Fruit fly (Drosophila melanogaster) Kc167 (cell line): Measurements from ENCODE around the gene Acbp3.

Experiments used
- Myc ChIP-seq: fragments of >200 bp; optimal IDR thresholded peaks from 2 replicates; lab custom pipeline; 2017; ENCODE audit warnings: missing external identifiers
- Sin3A ChIP-seq: fragments of >200 bp; optimal IDR thresholded peaks from 2 replicates; lab custom pipeline; 2018; ENCODE audit warnings: missing external identifiers
- h ChIP-seq: fragments of >200 bp; optimal IDR thresholded peaks from 3 replicates; lab custom pipeline; 2018; ENCODE audit warnings: missing external identifiers
- insv ChIP-seq: fragments of >200 bp; optimal IDR thresholded peaks from 3 replicates; lab custom pipeline; 2018; ENCODE audit warnings: missing external identifiers
- psq ChIP-seq: fragments of >200 bp; optimal IDR thresholded peaks from 2 replicates; lab custom pipeline; 2017; ENCODE audit warnings: missing external identifiers
- ttk ChIP-seq: sonication (Bioruptor generic); optimal IDR thresholded peaks from 2 replicates; lab custom pipeline; 2017; ENCODE audit warnings: missing external identifiers

Gene Acbp3

dm6 chr3L:7133699-7134655 lies 3.3 kb downstream of the Acbp3 start, which contains the start of gene melt:
melt (plus strand) TSS chr3L:7134516.
- TF ChIP-seq ttk (no peak), psq (lab: Kevin White, UChicago) (no peak), insv (lab: Kevin White, UChicago) (no peak), Myc (lab: Kevin White, UChicago) (no peak)

DNA sequence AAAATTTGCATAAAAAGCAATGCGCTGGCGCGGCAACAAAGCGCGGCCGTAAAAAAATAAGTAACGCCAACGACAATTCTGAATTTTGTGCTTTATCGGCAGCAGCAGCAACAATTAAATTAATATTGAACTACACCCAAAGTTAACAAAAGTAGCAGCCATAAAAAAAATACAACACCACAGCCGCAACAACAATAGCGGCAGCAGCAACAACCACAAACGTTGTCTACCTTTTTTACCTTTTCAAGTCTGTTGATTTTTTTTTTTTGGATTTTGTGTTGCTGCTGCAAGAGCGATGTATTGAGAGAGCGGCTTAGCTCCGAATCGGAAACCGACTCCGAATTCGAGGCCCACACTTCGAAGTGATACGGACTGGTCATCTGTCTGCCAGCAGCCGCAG lies 4.1 kb downstream of the Acbp3 start:
- no peak for TF ChIP-seq Sin3A (lab: Kevin White, UChicago)
- no peak for TF ChIP-seq Myc (lab: Kevin White, UChicago)
- TF ChIP-seq ttk, result no peak
- no peak for TF ChIP-seq insv (lab: Kevin White, UChicago)
- no peak for TF ChIP-seq psq (lab: Kevin White, UChicago)
- TF ChIP-seq h (lab: Kevin White, UChicago), result no peak

dm6 chr3L:7136663-7137062 lies 6.0 kb downstream of the Acbp3 start:
- TF ChIP-seq ttk, result no peak
- no peak for TF ChIP-seq insv (lab: Kevin White, UChicago)
- no peak for TF ChIP-seq h (lab: Kevin White, UChicago)
- no peak for TF ChIP-seq psq (lab: Kevin White, UChicago)
- TF ChIP-seq Myc (lab: Kevin White, UChicago), result no peak
- no peak for TF ChIP-seq Sin3A (lab: Kevin White, UChicago)

dm6 chr3L:7137613-7138189 lies 7.0 kb downstream of the Acbp3 start:
- no peak for TF ChIP-seq h (lab: Kevin White, UChicago)
- no peak for TF ChIP-seq ttk
- TF ChIP-seq insv (lab: Kevin White, UChicago), result no peak
- no peak for TF ChIP-seq psq (lab: Kevin White, UChicago)
- TF ChIP-seq Myc (lab: Kevin White, UChicago), result no peak
- no peak for TF ChIP-seq Sin3A (lab: Kevin White, UChicago)

- TF ChIP-seq insv (lab: Kevin White, UChicago), result no peak
- no peak for TF ChIP-seq h (lab: Kevin White, UChicago)
- no peak for TF ChIP-seq psq (lab: Kevin White, UChicago)
- TF ChIP-seq ttk, result no peak
- no peak for TF ChIP-seq Sin3A (lab: Kevin White, UChicago)
- no peak for TF ChIP-seq Myc (lab: Kevin White, UChicago)
Observed at dm6 chr3L:7143283-7143682, 12.6 kb downstream of the Acbp3 start.

- TF ChIP-seq psq (lab: Kevin White, UChicago), result no peak
- no peak for TF ChIP-seq h (lab: Kevin White, UChicago)
- TF ChIP-seq insv (lab: Kevin White, UChicago), result no peak
- no peak for TF ChIP-seq Myc (lab: Kevin White, UChicago)
- TF ChIP-seq Sin3A (lab: Kevin White, UChicago), result no peak
Observed at dm6 chr3L:7147796-7148195, 17.1 kb downstream of the Acbp3 start.

dm6 chr3L:7149388-7149787 lies 18.7 kb downstream of the Acbp3 start:
- no peak for TF ChIP-seq Sin3A (lab: Kevin White, UChicago)
- no peak for TF ChIP-seq Myc (lab: Kevin White, UChicago)
- no peak for TF ChIP-seq psq (lab: Kevin White, UChicago)
- TF ChIP-seq ttk, result no peak
- no peak for TF ChIP-seq h (lab: Kevin White, UChicago)
- no peak for TF ChIP-seq insv (lab: Kevin White, UChicago)

DNA sequence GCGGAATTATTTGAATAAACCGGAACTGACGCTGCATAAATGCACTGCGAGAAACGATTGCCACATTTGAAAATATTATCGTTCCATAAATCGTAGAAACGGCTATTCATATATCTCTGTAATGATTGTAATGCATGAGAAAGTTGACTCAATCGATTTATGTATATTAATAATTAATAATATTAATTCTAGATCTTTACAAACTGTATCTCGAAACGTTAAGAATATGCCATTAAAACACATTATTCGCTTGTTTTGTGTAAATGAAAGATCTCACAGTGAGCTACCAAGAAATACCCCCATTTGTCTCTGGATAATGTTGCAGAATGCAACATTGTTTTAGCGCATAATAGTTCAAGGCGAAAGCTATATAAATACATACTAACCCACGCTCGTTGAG lies 19.2 kb downstream of the Acbp3 start:
- TF ChIP-seq insv (lab: Kevin White, UChicago) (no peak), ttk (no peak), Myc (lab: Kevin White, UChicago) (no peak), psq (lab: Kevin White, UChicago) (no peak), Sin3A (lab: Kevin White, UChicago) (no peak), h (lab: Kevin White, UChicago) (no peak)

DNA sequence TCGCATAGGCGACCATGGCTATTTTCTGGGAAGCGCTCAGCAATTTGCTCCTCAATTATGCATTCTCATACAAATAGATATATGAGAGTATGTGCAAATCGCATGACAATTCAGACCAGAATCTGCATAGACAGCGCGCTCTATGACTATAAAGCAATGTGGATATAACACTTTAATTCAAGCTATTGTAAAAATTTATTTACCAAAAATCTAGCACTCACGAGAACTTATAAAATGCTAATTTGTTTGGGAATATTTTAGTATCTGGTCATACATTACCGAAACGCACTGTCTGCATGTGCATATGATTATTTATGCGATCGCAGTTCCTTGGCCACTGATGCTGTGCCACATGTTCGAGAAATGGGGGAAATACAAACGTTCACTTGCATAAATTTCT lies 20.2 kb downstream of the Acbp3 start:
- no peak for TF ChIP-seq h (lab: Kevin White, UChicago)
- TF ChIP-seq psq (lab: Kevin White, UChicago), result no peak
- TF ChIP-seq ttk, result no peak
- no peak for TF ChIP-seq insv (lab: Kevin White, UChicago)
- no peak for TF ChIP-seq Myc (lab: Kevin White, UChicago)
- TF ChIP-seq Sin3A (lab: Kevin White, UChicago), result no peak

DNA sequence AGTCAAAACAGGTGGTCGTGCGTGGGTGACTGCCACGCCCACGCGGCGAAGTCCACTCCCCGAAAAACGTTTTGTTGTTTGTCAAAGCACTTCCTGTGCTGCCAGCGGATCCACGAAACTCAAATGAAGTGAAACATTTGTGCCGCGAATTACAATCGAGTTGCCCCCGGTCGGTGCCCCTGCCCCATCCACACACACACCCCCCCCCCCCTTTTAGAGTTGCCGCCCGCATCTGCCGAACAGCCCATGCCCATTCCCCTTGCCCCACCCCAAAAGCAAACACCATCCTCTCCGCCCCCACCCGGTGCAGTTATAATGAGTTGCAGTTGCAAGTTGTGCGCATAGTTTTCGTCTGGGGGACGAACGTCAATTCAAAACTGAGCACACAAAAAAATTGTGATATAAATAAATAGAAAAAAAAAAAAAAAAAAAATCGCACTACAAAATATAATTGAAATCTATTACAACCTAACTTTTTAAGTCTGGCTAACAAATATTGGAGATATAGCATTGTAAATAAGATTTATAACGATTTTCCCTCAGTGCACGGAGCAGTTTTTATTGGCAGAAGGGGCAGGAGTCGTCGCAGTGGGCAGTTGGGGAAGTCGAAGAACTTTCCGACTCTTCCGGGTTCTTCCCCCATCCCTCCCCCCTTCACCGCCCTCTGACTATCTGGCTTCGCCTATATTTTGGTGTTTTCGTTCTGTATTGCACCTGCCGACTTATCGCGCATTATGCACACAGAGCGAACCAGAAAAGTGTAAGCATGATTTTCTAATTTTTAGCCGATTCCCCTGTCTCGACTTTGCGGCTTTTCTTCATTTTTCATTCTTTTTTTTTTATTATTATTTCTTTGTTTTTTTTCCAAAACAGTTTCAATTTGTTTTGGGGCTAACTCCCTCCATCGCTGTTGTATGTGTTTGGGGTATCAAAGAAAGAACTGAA lies 21.1 kb downstream of the Acbp3 start:
- TF ChIP-seq Sin3A (lab: Kevin White, UChicago), result no peak
- TF ChIP-seq ttk, result no peak
- no peak for TF ChIP-seq Myc (lab: Kevin White, UChicago)
- TF ChIP-seq psq (lab: Kevin White, UChicago), result no peak
- TF ChIP-seq h (lab: Kevin White, UChicago), result no peak
- no peak for TF ChIP-seq insv (lab: Kevin White, UChicago)

DNA sequence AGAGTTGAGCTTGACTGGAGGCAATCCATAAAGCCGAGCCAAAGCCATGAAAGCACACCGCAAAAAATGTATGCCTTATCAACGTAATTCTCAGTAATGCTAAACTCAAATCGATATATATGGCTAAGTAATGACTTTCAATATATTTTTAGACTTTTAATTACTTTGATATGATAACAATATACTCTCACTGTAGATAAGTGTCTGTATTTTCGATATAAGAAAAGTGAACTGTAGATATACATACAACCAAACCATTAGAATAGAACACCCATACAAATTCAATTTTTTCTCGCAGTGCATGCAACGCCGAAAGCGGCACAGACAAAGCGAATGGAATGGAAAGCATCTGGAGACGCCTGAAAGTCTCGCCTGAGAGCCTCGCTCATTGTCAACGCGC lies 23.0 kb downstream of the Acbp3 start:
- TF ChIP-seq Sin3A (lab: Kevin White, UChicago) (no peak), psq (lab: Kevin White, UChicago) (no peak), h (lab: Kevin White, UChicago) (no peak), Myc (lab: Kevin White, UChicago) (no peak), insv (lab: Kevin White, UChicago) (no peak), ttk (no peak)
